Worm (Caenorhabditis elegans): ENCODE measurements around the gene lgc-5.

DNA sequence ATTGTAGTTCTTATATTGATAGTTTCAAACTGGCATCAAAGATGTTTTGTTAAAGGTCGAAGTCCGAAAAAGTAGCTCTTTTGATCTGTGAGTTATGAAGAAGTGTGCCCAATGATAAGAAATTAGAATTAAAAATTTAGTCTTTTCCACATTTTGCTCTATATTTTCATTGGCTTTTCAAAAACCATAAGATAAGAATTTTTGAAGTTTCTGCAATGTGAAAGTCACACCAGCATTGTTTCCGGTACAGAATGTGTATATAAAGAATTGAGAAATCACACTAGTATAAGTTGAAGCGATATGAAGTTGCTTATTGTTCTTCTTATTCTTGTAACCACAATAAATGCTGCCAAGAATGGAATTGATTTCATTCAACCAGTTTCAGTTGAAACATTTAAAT, 10.0 kb upstream of the lgc-5 start, which contains the start of gene lys-10:
- TF ChIP-seq ama-1 (optimal IDR thresholded peaks at IDR 0.05), result no peak
- TF ChIP-seq scrt-1 (GFP tag; IDR thresholded peaks at IDR 0.05), result no peak
- no peak for TF ChIP-seq pes-1 (GFP tag; IDR thresholded peaks at IDR 0.05)
- TF ChIP-seq flt-1 (GFP tag; IDR thresholded peaks at IDR 0.05), result no peak
- no peak for TF ChIP-seq ceh-36 (tag; optimal IDR thresholded peaks at IDR 0.05)
- TF ChIP-seq hmg-4 (GFP tag; optimal IDR thresholded peaks at IDR 0.05), result no peak
- TF ChIP-seq hnd-1 (tag; optimal IDR thresholded peaks at IDR 0.05), result no peak
- TF ChIP-seq tra-4 (tag; optimal IDR thresholded peaks at IDR 0.05), result no peak
- no peak for TF ChIP-seq tbx-11 (GFP tag; IDR thresholded peaks at IDR 0.05)
- TF ChIP-seq ets-7 (tag; optimal IDR thresholded peaks at IDR 0.05), result no peak
- TF ChIP-seq sea-1 (GFP tag; conservative IDR thresholded peaks at IDR 0.05), result no peak
- no peak for TF ChIP-seq B0310.2 (tag; optimal IDR thresholded peaks at IDR 0.05)
- no peak for TF ChIP-seq aly-1 (tag; optimal IDR thresholded peaks at IDR 0.05)
- TF ChIP-seq ceh-13 (GFP tag; optimal IDR thresholded peaks at IDR 0.05), result no peak
